Fruit fly (Drosophila melanogaster) whole organism, embryonic: Measurements from ENCODE around the gene TM9SF3.

ENCODE experiments used
- BEAF-32 ChIP-seq: fragments of 200-800 bp; sonication (Bioruptor generic); optimal IDR thresholded peaks from 3 replicates; lab custom pipeline; 2017; ENCODE audit warnings: missing biosample characterization, missing genetic modification characterization, mild to moderate bottlenecking, moderate library complexity, missing genetic modification reagents
- CG10366 ChIP-seq: fragments of 200-800 bp; sonication (Bioruptor generic); IDR thresholded peaks from 2 replicates; pipeline ENCODE4 v1.3.6; 2022; ENCODE audit warnings: missing biosample characterization, missing genetic modification characterization
- CG10565 ChIP-seq: fragments of 200-800 bp; sonication (Bioruptor generic); optimal IDR thresholded peaks from 3 replicates; lab custom pipeline; 2016; ENCODE audit warnings: missing biosample characterization, mild to moderate bottlenecking, missing genetic modification characterization
- CG11696 ChIP-seq: fragments of 200-800 bp; sonication (Bioruptor generic); IDR thresholded peaks from 2 replicates; pipeline ENCODE4 v1.3.6; 2022; ENCODE audit warnings: missing biosample characterization, missing genetic modification characterization
- CG12659 ChIP-seq: fragments of 200-800 bp; sonication (Bioruptor generic); optimal IDR thresholded peaks from 3 replicates; lab custom pipeline; 2017; ENCODE audit warnings: mild to moderate bottlenecking, missing biosample characterization, missing genetic modification reagents, missing genetic modification characterization
- CG13287 ChIP-seq: fragments of 200-800 bp; sonication (Bioruptor generic); IDR thresholded peaks from 2 replicates; pipeline ENCODE4 v1.3.6; 2022; ENCODE audit warnings: missing biosample characterization, missing genetic modification characterization; ENCODE audit not compliant: partially characterized antibody
- CG14050 ChIP-seq: fragments of 200-800 bp; sonication (Bioruptor generic); IDR thresholded peaks from 3 replicates; pipeline ENCODE4 v1.3.6; 2022; ENCODE audit warnings: missing biosample characterization, missing genetic modification characterization
- CG15514 ChIP-seq: fragments of 200-800 bp; sonication (Bioruptor generic); optimal IDR thresholded peaks from 3 replicates; lab custom pipeline; 2017; ENCODE audit warnings: missing biosample characterization, missing genetic modification characterization, mild to moderate bottlenecking, moderate library complexity, missing genetic modification reagents
- CG17328 ChIP-seq: fragments of 200-800 bp; sonication (Bioruptor generic); IDR thresholded peaks from 2 replicates; pipeline ENCODE4 v1.3.6; 2022; ENCODE audit warnings: missing biosample characterization, missing genetic modification characterization
- CG18599 ChIP-seq: fragments of 200-800 bp; sonication (Bioruptor generic); optimal IDR thresholded peaks from 3 replicates; lab custom pipeline; 2017; ENCODE audit warnings: missing biosample characterization, missing genetic modification characterization, mild to moderate bottlenecking, moderate library complexity, missing genetic modification reagents
- CG2129 ChIP-seq: fragments of 200-800 bp; sonication (Bioruptor generic); IDR thresholded peaks from 2 replicates; pipeline ENCODE4 v1.3.6; 2022; ENCODE audit warnings: missing biosample characterization, missing genetic modification characterization; ENCODE audit not compliant: partially characterized antibody
- CG30431 ChIP-seq: fragments of 200-800 bp; sonication (Bioruptor generic); optimal IDR thresholded peaks from 2 replicates; lab custom pipeline; 2017; ENCODE audit warnings: missing biosample characterization, missing genetic modification characterization
- CG42726 ChIP-seq: fragments of 200-800 bp; sonication (Bioruptor generic); IDR thresholded peaks from 2 replicates; pipeline ENCODE4 v1.3.6; 2022; ENCODE audit warnings: missing biosample characterization, missing genetic modification characterization; ENCODE audit not compliant: partially characterized antibody
- CG4617 ChIP-seq: fragments of 200-800 bp; sonication (Bioruptor generic); optimal IDR thresholded peaks from 3 replicates; lab custom pipeline; 2016; ENCODE audit warnings: missing biosample characterization, missing genetic modification characterization, borderline replicate concordance
- CG9609 ChIP-seq: fragments of 200-800 bp; sonication (Bioruptor generic); optimal IDR thresholded peaks from 3 replicates; lab custom pipeline; 2016; ENCODE audit warnings: missing biosample characterization, missing genetic modification characterization
- CG9797 ChIP-seq: fragments of 200-800 bp; sonication (Bioruptor generic); optimal IDR thresholded peaks from 3 replicates; lab custom pipeline; 2018; ENCODE audit warnings: missing biosample characterization, mild to moderate bottlenecking, missing genetic modification characterization
- D ChIP-seq, 2 experiments: fragments of 200-800 bp in 1 of 2; fragments of >200 bp in 1 of 2; sonication (Bioruptor generic) in 1 of 2; optimal IDR thresholded peaks; 2 replicates in 1 of 2; 3 replicates in 1 of 2; lab custom pipeline; 2017; ENCODE audit warnings: mild to moderate bottlenecking in 1 of 2, missing biosample characterization in 1 of 2, missing genetic modification characterization in 1 of 2, missing genetic modification reagents in 1 of 2
- Dp ChIP-seq: fragments of 200-800 bp; sonication (Bioruptor generic); optimal IDR thresholded peaks from 2 replicates; lab custom pipeline; 2018; ENCODE audit warnings: missing biosample characterization, mild to moderate bottlenecking, missing genetic modification characterization, moderate library complexity
- E2f2 ChIP-seq: fragments of 200-800 bp; sonication (Bioruptor generic); IDR thresholded peaks from 2 replicates; pipeline ENCODE4 v1.3.6; 2022; ENCODE audit warnings: missing biosample characterization, missing genetic modification characterization
- Ets97D ChIP-seq: fragments of 200-800 bp; sonication (Bioruptor generic); optimal IDR thresholded peaks from 3 replicates; lab custom pipeline; 2016; ENCODE audit warnings: missing biosample characterization, missing genetic modification characterization
- Gug ChIP-seq: fragments of 200-800 bp; sonication (Bioruptor generic); IDR thresholded peaks from 4 replicates; pipeline ENCODE4 v1.3.6; 2022; ENCODE audit warnings: missing biosample characterization, missing genetic modification characterization
- HLH4C ChIP-seq: fragments of 200-800 bp; sonication (Bioruptor generic); IDR thresholded peaks from 3 replicates; pipeline ENCODE4 v1.3.6; 2022; ENCODE audit warnings: missing biosample characterization, missing genetic modification characterization; ENCODE audit not compliant: partially characterized antibody
- Hr3 ChIP-seq: fragments of 200-800 bp; sonication (Bioruptor generic); optimal IDR thresholded peaks from 3 replicates; lab custom pipeline; 2016; ENCODE audit warnings: missing biosample characterization, missing genetic modification characterization
- Kr ChIP-seq: fragments of 200-800 bp; sonication (Bioruptor generic); optimal IDR thresholded peaks from 2 replicates; lab custom pipeline; 2017; ENCODE audit warnings: missing biosample characterization, mild to moderate bottlenecking, missing genetic modification characterization
- MBD-R2 ChIP-seq: fragments of 200-800 bp; sonication (Bioruptor generic); IDR thresholded peaks from 2 replicates; pipeline ENCODE4 v1.3.6; 2022; ENCODE audit warnings: missing biosample characterization, missing genetic modification characterization
- Opbp ChIP-seq: fragments of 200-800 bp; sonication (Bioruptor generic); IDR thresholded peaks from 3 replicates; pipeline ENCODE4 v1.3.6; 2022; ENCODE audit warnings: missing biosample characterization, missing genetic modification characterization; ENCODE audit not compliant: partially characterized antibody
- Pdp1 ChIP-seq, 2 experiments: fragments of 200-800 bp; sonication (Bioruptor generic); optimal IDR thresholded peaks; 3 replicates each; lab custom pipeline; 2016; ENCODE audit warnings: missing biosample characterization in 2 of 2, missing genetic modification characterization in 2 of 2, mild to moderate bottlenecking in 1 of 2, moderate library complexity in 1 of 2
- Rx ChIP-seq: fragments of 200-800 bp; sonication (Bioruptor generic); IDR thresholded peaks from 2 replicates; pipeline ENCODE4 v1.3.6; 2022; ENCODE audit warnings: missing biosample characterization, missing genetic modification characterization
- Sin3A ChIP-seq: fragments of >200 bp; optimal IDR thresholded peaks from 2 replicates; lab custom pipeline; 2018
- Six4 ChIP-seq: fragments of 200-800 bp; sonication (Bioruptor generic); optimal IDR thresholded peaks from 2 replicates; lab custom pipeline; 2016; ENCODE audit warnings: missing biosample characterization, missing genetic modification characterization
- YL-1 ChIP-seq: fragments of 200-800 bp; sonication (Bioruptor generic); optimal IDR thresholded peaks from 3 replicates; lab custom pipeline; 2017; ENCODE audit warnings: missing biosample characterization, mild to moderate bottlenecking, missing genetic modification characterization
- ato ChIP-seq: fragments of 200-800 bp; sonication (Bioruptor generic); IDR thresholded peaks from 2 replicates; pipeline ENCODE4 v1.3.6; 2022; ENCODE audit warnings: missing biosample characterization, missing genetic modification characterization; ENCODE audit not compliant: partially characterized antibody
- btn ChIP-seq: fragments of 200-800 bp; sonication (Bioruptor generic); optimal IDR thresholded peaks from 2 replicates; lab custom pipeline; 2016; ENCODE audit warnings: missing biosample characterization, missing genetic modification characterization
- crp ChIP-seq, 2 experiments: fragments of 200-800 bp; sonication (Bioruptor generic); optimal IDR thresholded peaks; 2 replicates in 1 of 2; 3 replicates in 1 of 2; lab custom pipeline; 2017; ENCODE audit warnings: missing biosample characterization in 2 of 2, missing genetic modification characterization in 2 of 2, mild to moderate bottlenecking in 1 of 2, moderate library complexity in 1 of 2
- dpn ChIP-seq, 2 experiments: fragments of 200-800 bp; sonication (Bioruptor generic); optimal IDR thresholded peaks; 3 replicates each; lab custom pipeline; 2016; ENCODE audit warnings: missing biosample characterization in 2 of 2, missing genetic modification characterization in 2 of 2
- exex ChIP-seq: fragments of 200-800 bp; sonication (Bioruptor generic); optimal IDR thresholded peaks from 4 replicates; lab custom pipeline; 2018; ENCODE audit warnings: missing biosample characterization, mild to moderate bottlenecking, missing genetic modification characterization, moderate library complexity
- gfzf ChIP-seq: fragments of 200-800 bp; sonication (Bioruptor generic); optimal IDR thresholded peaks from 2 replicates; lab custom pipeline; 2016; ENCODE audit warnings: missing biosample characterization, mild to moderate bottlenecking, missing genetic modification characterization, moderate library complexity
- h ChIP-seq: fragments of >200 bp; optimal IDR thresholded peaks from 2 replicates; lab custom pipeline; 2017
- hb ChIP-seq: fragments of 200-800 bp; sonication (Bioruptor generic); IDR thresholded peaks from 3 replicates; pipeline ENCODE4 v1.3.6; 2022; ENCODE audit warnings: missing biosample characterization, missing genetic modification characterization; ENCODE audit not compliant: partially characterized antibody
- knrl ChIP-seq: fragments of 200-800 bp; sonication (Bioruptor generic); IDR thresholded peaks from 3 replicates; pipeline ENCODE4 v1.3.6; 2022; ENCODE audit warnings: missing biosample characterization, missing genetic modification characterization; ENCODE audit not compliant: partially characterized antibody
- mld ChIP-seq: fragments of 200-800 bp; sonication (Bioruptor generic); IDR thresholded peaks from 3 replicates; pipeline ENCODE4 v1.3.6; 2022; ENCODE audit warnings: missing biosample characterization, missing genetic modification characterization; ENCODE audit not compliant: partially characterized antibody
- nerfin-2 ChIP-seq: fragments of 200-800 bp; sonication (Bioruptor generic); IDR thresholded peaks from 2 replicates; pipeline ENCODE4 v1.3.6; 2022; ENCODE audit warnings: missing biosample characterization, missing genetic modification characterization; ENCODE audit not compliant: partially characterized antibody
- pnt ChIP-seq: fragments of 200-800 bp; sonication (Bioruptor generic); optimal IDR thresholded peaks from 3 replicates; lab custom pipeline; 2016; ENCODE audit warnings: missing biosample characterization, missing genetic modification characterization
- trem ChIP-seq: fragments of 200-800 bp; optimal IDR thresholded peaks from 3 replicates; lab custom pipeline; 2019; ENCODE audit warnings: missing biosample characterization, mild to moderate bottlenecking, missing genetic modification characterization, moderate library complexity
- unc-4 ChIP-seq: fragments of 200-800 bp; sonication (Bioruptor generic); IDR thresholded peaks from 2 replicates; pipeline ENCODE4 v1.3.6; 2022; ENCODE audit warnings: missing biosample characterization, missing genetic modification characterization; ENCODE audit not compliant: partially characterized antibody
- unpg ChIP-seq: fragments of 200-800 bp; sonication (Bioruptor generic); optimal IDR thresholded peaks from 3 replicates; lab custom pipeline; 2018; ENCODE audit warnings: missing biosample characterization, mild to moderate bottlenecking, missing genetic modification characterization, moderate library complexity
- zen ChIP-seq: fragments of 200-800 bp; sonication (Bioruptor generic); optimal IDR thresholded peaks from 3 replicates; lab custom pipeline; 2018; ENCODE audit warnings: missing biosample characterization, mild to moderate bottlenecking, missing genetic modification characterization, moderate library complexity

TM9SF3 gene

dm6 chr3L:5565051-5565688 is 38.6 kb downstream of the TM9SF3 start, which contains the start of gene bc10:
Gene bc10, plus strand, starts transcription at chr3L:5565231.
- TF ChIP-seq YL-1 (GFP tag; lab: Kevin White, UChicago) (peak; percentile 24), CG13287 (GFP tag; lab: Robert Waterston, UW) (peak; percentile 92), exex (peak; percentile 4), Rx (GFP tag; lab: Robert Waterston, UW) (no peak), h (lab: Kevin White, UChicago) (no peak), HLH4C (GFP tag; lab: Robert Waterston, UW) (peak; percentile 78; the same call in 2 of the 3 replicates), CG4617 (GFP tag; lab: Kevin White, UChicago) (peak; percentile 75), CG14050 (GFP tag; lab: Robert Waterston, UW) (no peak), Sin3A (lab: Kevin White, UChicago) (peak; percentile 24), zen (tag; lab: Kevin White, UChicago) (peak; percentile 74), CG15514 (GFP tag; lab: Kevin White, UChicago) (peak; percentile 100), CG10565 (GFP tag; lab: Kevin White, UChicago) (no peak), CG12659 (GFP tag; lab: Kevin White, UChicago) (peak; percentile 64), btn (GFP tag; lab: Kevin White, UChicago) (no peak), Opbp (GFP tag; lab: Robert Waterston, UW) (peak; percentile 90), hb (peak; percentile 69; the same call in 2 of the 3 replicates), CG9797 (GFP tag; lab: Kevin White, UChicago) (peak; percentile 82), CG11696 (GFP tag; lab: Robert Waterston, UW) (no peak), trem (tag; lab: Kevin White, UChicago) (peak; percentile 47), CG9609 (GFP tag; lab: Kevin White, UChicago) (no peak), mld (GFP tag; lab: Robert Waterston, UW) (peak; percentile 63; the same call in 2 of the 3 replicates), Kr (no peak), ato (GFP tag; lab: Robert Waterston, UW) (peak; percentile 73), Gug (GFP tag; lab: Robert Waterston, UW) (no peak), crp (GFP tag; optimal IDR thresholded peaks at IDR 0.05; lab: Kevin White, UChicago) (peak in 1 of 2 experiments; percentile 50), CG30431 (GFP tag; lab: Kevin White, UChicago) (no peak), CG18599 (no peak), MBD-R2 (peak; percentile 65), CG2129 (peak; percentile 44; the same call in 1 of the 2 replicates), E2f2 (GFP tag; lab: Robert Waterston, UW) (peak; percentile 97), CG10366 (GFP tag; lab: Robert Waterston, UW) (no peak), dpn (GFP tag; optimal IDR thresholded peaks at IDR 0.05; lab: Kevin White, UChicago) (no peak), Ets97D (peak; percentile 1), D (optimal IDR thresholded peaks at IDR 0.05; lab: Kevin White, UChicago) (peak; percentile 32), D (GFP tag; optimal IDR thresholded peaks at IDR 0.05; lab: Kevin White, UChicago) (no peak), unc-4 (GFP tag; lab: Robert Waterston, UW) (peak; percentile 89), Dp (GFP tag; lab: Kevin White, UChicago) (peak; percentile 98), gfzf (peak; percentile 52), unpg (GFP tag; lab: Kevin White, UChicago) (no peak), CG17328 (no peak), Six4 (no peak), CG42726 (GFP tag; lab: Robert Waterston, UW) (peak; percentile 90), nerfin-2 (GFP tag; lab: Robert Waterston, UW) (peak; percentile 77), pnt (GFP tag; lab: Kevin White, UChicago) (no peak), Hr3 (no peak), Pdp1 (GFP tag; optimal IDR thresholded peaks at IDR 0.05; lab: Kevin White, UChicago) (no peak), knrl (peak; percentile 86), BEAF-32 (GFP tag; lab: Kevin White, UChicago) (peak; percentile 87)
